Fruit fly (Drosophila melanogaster): ENCODE data around the gene CG5853.

DNA sequence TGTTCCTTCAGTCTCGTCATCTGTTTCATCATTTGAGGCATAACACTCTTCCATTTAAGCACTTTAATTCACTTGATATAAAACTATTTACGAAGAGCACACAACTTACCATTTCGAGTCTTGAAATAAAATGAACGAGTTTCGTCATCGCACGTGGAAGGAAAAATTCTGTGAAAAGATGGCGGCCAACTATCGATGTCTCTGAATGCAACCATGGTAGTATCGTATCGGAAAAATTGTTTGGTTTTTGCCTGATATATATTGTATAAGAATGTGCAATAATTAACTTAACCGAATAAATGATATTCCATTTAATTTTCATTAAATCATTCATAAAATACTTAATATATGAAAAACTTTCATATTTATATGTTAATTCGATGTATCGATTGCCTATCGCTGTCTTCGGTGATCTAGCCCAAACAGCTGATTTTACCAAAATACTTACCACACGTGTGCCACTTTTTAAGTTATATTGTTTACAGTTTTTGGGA lies 52.5 kb downstream of the CG5853 start, which contains the start of gene Bka:
- no peak for TF ChIP-seq usp (GFP tag; optimal IDR thresholded peaks at IDR 0.05)
- no peak for TF ChIP-seq pan (optimal IDR thresholded peaks at IDR 0.05)
- TF ChIP-seq psq (optimal IDR thresholded peaks at IDR 0.05): no peak
- no peak for TF ChIP-seq Dll (optimal IDR thresholded peaks at IDR 0.05)

Data from whole organism.